Fruit fly (Drosophila melanogaster): Measurements from ENCODE around the gene CG4408.

The CG4408 gene

dm6 chr3R:23314332-23314731 is 49.0 kb downstream of the CG4408 start (continued):
- peak; percentile 77 for TF ChIP-seq nom (GFP tag; optimal IDR thresholded peaks at IDR 0.05)
- peak; percentile 45 for TF ChIP-seq CG11696 (GFP tag; IDR thresholded peaks at IDR 0.05)
- peak; percentile 50 for TF ChIP-seq Meics (GFP tag; optimal IDR thresholded peaks at IDR 0.05)
- TF ChIP-seq Doc3 (GFP tag; IDR thresholded peaks at IDR 0.05; ENCODE audit: partially characterized antibody), result no peak
- no peak for TF ChIP-seq H2.0 (GFP tag; IDR thresholded peaks at IDR 0.05)
- no peak for TF ChIP-seq pb (GFP tag; optimal IDR thresholded peaks at IDR 0.05)
- no peak for TF ChIP-seq CG6854 (GFP tag; optimal IDR thresholded peaks at IDR 0.05)
- TF ChIP-seq wdn (GFP tag; IDR thresholded peaks at IDR 0.05), result peak; percentile 45; the same call in 1 of the 2 replicates
- no peak for TF ChIP-seq trh (GFP tag; optimal IDR thresholded peaks at IDR 0.05)
- no peak for TF ChIP-seq Sry-β (GFP tag; optimal IDR thresholded peaks at IDR 0.05)
- no peak for TF ChIP-seq lbe (GFP tag; optimal IDR thresholded peaks at IDR 0.05)
- peak; percentile 56 for TF ChIP-seq CG4328 (GFP tag; optimal IDR thresholded peaks at IDR 0.05)
- no peak for TF ChIP-seq B-H1 (GFP tag; IDR thresholded peaks at IDR 0.05)
- no peak for TF ChIP-seq CG14667 (GFP tag; IDR thresholded peaks at IDR 0.05)
- no peak for TF ChIP-seq p53 (GFP tag; optimal IDR thresholded peaks at IDR 0.05)
- TF ChIP-seq CG7556 (GFP tag; optimal IDR thresholded peaks at IDR 0.05), result no peak
- TF ChIP-seq corto (GFP tag; optimal IDR thresholded peaks at IDR 0.05), result no peak
- TF ChIP-seq CG1647 (GFP tag; optimal IDR thresholded peaks at IDR 0.05), result no peak
- TF ChIP-seq CG6791 (GFP tag; IDR thresholded peaks at IDR 0.05; ENCODE audit: partially characterized antibody), result no peak
- peak; percentile 40 for TF ChIP-seq CG7745 (tag; optimal IDR thresholded peaks at IDR 0.05)
- TF ChIP-seq Nf-YA (GFP tag; IDR thresholded peaks at IDR 0.05), result peak; percentile 48; the same call in 1 of the 2 replicates
- peak; percentile 25 for TF ChIP-seq gsb-n (tag; optimal IDR thresholded peaks at IDR 0.05)
- no peak; the same call in 1 of the 2 replicates for TF ChIP-seq Awh (GFP tag; IDR thresholded peaks at IDR 0.05)
- peak; percentile 50 for TF ChIP-seq oc (tag; optimal IDR thresholded peaks at IDR 0.05)
- peak; percentile 48 for TF ChIP-seq unpg (GFP tag; optimal IDR thresholded peaks at IDR 0.05)
- no peak for TF ChIP-seq al (GFP tag; IDR thresholded peaks at IDR 0.05)
- TF ChIP-seq az2 (GFP tag; optimal IDR thresholded peaks at IDR 0.05), result no peak
- peak; percentile 40 for TF ChIP-seq CG8924 (tag; optimal IDR thresholded peaks at IDR 0.05)
- TF ChIP-seq CG8290 (GFP tag; optimal IDR thresholded peaks at IDR 0.05), result peak; percentile 23
- TF ChIP-seq CG8290 (tag; optimal IDR thresholded peaks at IDR 0.05), result peak; percentile 35 to 44
- TF ChIP-seq sc (optimal IDR thresholded peaks at IDR 0.05), result no peak
- TF ChIP-seq sc (GFP tag; optimal IDR thresholded peaks at IDR 0.05), result no peak
- peak; percentile 79 for TF ChIP-seq CG7987 (GFP tag; optimal IDR thresholded peaks at IDR 0.05)
- no peak for TF ChIP-seq CG4282 (GFP tag; optimal IDR thresholded peaks at IDR 0.05)
- no peak for TF ChIP-seq Mad (GFP tag; optimal IDR thresholded peaks at IDR 0.05)
- peak; percentile 48; the same call in 1 of the 2 replicates for TF ChIP-seq HLH3B (GFP tag; IDR thresholded peaks at IDR 0.05)
- TF ChIP-seq sisA (GFP tag; IDR thresholded peaks at IDR 0.05), result no peak
- peak; percentile 58 for TF ChIP-seq CG4707 (GFP tag; optimal IDR thresholded peaks at IDR 0.05)
- no peak; the same call in 1 of the 2 replicates for TF ChIP-seq CG31441 (GFP tag; IDR thresholded peaks at IDR 0.05)
- TF ChIP-seq PHDP (tag; optimal IDR thresholded peaks at IDR 0.05), result peak; percentile 23
- TF ChIP-seq CG18262 (tag; optimal IDR thresholded peaks at IDR 0.05), result no peak
- TF ChIP-seq hth (optimal IDR thresholded peaks at IDR 0.05), result no peak
- no peak for TF ChIP-seq CG11093 (GFP tag; IDR thresholded peaks at IDR 0.05)
- peak; percentile 74 for TF ChIP-seq chm (GFP tag; IDR thresholded peaks at IDR 0.05)
- no peak for TF ChIP-seq Antp (GFP tag; optimal IDR thresholded peaks at IDR 0.05)
- TF ChIP-seq eve (GFP tag; optimal IDR thresholded peaks at IDR 0.05), result no peak
- TF ChIP-seq vnd (GFP tag; IDR thresholded peaks at IDR 0.05; ENCODE audit: partially characterized antibody), result no peak
- no peak for TF ChIP-seq CG9797 (GFP tag; optimal IDR thresholded peaks at IDR 0.05)
- TF ChIP-seq stc (GFP tag; IDR thresholded peaks at IDR 0.05), result no peak; the same call in 1 of the 2 replicates
- peak; percentile 28 for TF ChIP-seq CG14965 (GFP tag; optimal IDR thresholded peaks at IDR 0.05; ENCODE audit: borderline replicate concordance)
- TF ChIP-seq her (GFP tag; optimal IDR thresholded peaks at IDR 0.05), result peak; percentile 11
- TF ChIP-seq Med (GFP tag), result peak; percentile 85

Data from whole organism, embryonic.